Fruit fly (Drosophila melanogaster): ENCODE measurements around the gene Traf6.

Traf6 gene

DNA sequence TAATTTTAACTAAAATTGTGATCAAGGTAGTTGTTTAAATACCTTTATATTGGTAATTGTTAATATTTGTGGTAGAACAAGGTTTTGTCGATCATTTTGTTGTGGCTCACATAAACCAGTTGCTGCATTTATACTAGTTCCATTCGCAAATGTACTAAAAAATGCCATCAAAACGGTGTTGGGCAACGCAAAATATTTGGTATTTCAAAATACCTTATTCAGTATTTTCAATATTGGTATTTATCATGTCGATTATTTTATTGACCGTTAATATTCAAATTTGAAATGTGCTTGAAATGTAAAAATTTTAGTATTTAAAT lies 19.8 kb upstream of the Traf6 start, which contains the start of gene slpr:
Gene slpr (minus strand): TSS at position 156 of the 320 bp plus-strand sequence.
- TF ChIP-seq CG11398 (GFP tag; optimal IDR thresholded peaks at IDR 0.05) = no peak
- TF ChIP-seq CG7987 (GFP tag; optimal IDR thresholded peaks at IDR 0.05) = no peak
- no peak for TF ChIP-seq Max (GFP tag; optimal IDR thresholded peaks at IDR 0.05)
- TF ChIP-seq cwo (GFP tag; optimal IDR thresholded peaks at IDR 0.05) = no peak
- no peak for TF ChIP-seq unpg (GFP tag; optimal IDR thresholded peaks at IDR 0.05)
- TF ChIP-seq insv (GFP tag; optimal IDR thresholded peaks at IDR 0.05) = no peak
- TF ChIP-seq E2f2 (GFP tag; IDR thresholded peaks at IDR 0.05) = peak; percentile 41
- TF ChIP-seq vnd (GFP tag; IDR thresholded peaks at IDR 0.05; ENCODE audit: partially characterized antibody) = no peak
- TF ChIP-seq Ptx1 (GFP tag; IDR thresholded peaks at IDR 0.05) = no peak
- peak; percentile 28 for TF ChIP-seq CG12659 (GFP tag; optimal IDR thresholded peaks at IDR 0.05)
- no peak for TF ChIP-seq Xbp1 (GFP tag; optimal IDR thresholded peaks at IDR 0.05)
- no peak for TF ChIP-seq CG6654 (GFP tag; optimal IDR thresholded peaks at IDR 0.05)
- no peak for TF ChIP-seq eyg (GFP tag; optimal IDR thresholded peaks at IDR 0.05)
- TF ChIP-seq eve (GFP tag; optimal IDR thresholded peaks at IDR 0.05) = no peak
- TF ChIP-seq CG11696 (GFP tag; IDR thresholded peaks at IDR 0.05) = no peak
- no peak for TF ChIP-seq CG9932 (GFP tag; IDR thresholded peaks at IDR 0.05)
- peak; percentile 48 for TF ChIP-seq stwl (tag; optimal IDR thresholded peaks at IDR 0.05)
- no peak for TF ChIP-seq mirr (GFP tag; optimal IDR thresholded peaks at IDR 0.05)
- peak; percentile 91 for TF ChIP-seq Myb (GFP tag; optimal IDR thresholded peaks at IDR 0.05)
- TF ChIP-seq nmo (GFP tag; optimal IDR thresholded peaks at IDR 0.05) = peak; percentile 23
- TF ChIP-seq cato (GFP tag; optimal IDR thresholded peaks at IDR 0.05; ENCODE audit: borderline replicate concordance) = no peak
- TF ChIP-seq CG12299 (tag; optimal IDR thresholded peaks at IDR 0.05) = no peak
- TF ChIP-seq jigr1 (GFP tag; IDR thresholded peaks at IDR 0.05) = no peak
- TF ChIP-seq chinmo (GFP tag; IDR thresholded peaks at IDR 0.05; ENCODE audit: partially characterized antibody) = 0 out of 4 replicates have a peak, but pooled peaks have one; percentile 8
- TF ChIP-seq MESR4 (GFP tag; optimal IDR thresholded peaks at IDR 0.05) = peak; percentile 6
- no peak for TF ChIP-seq HmgZ (tag; optimal IDR thresholded peaks at IDR 0.05)
- TF ChIP-seq gcm (GFP tag; optimal IDR thresholded peaks at IDR 0.05) = no peak
- TF ChIP-seq CG15696 (tag; optimal IDR thresholded peaks at IDR 0.05) = no peak
- peak; percentile 22 for TF ChIP-seq Sin3A (optimal IDR thresholded peaks at IDR 0.05)
- no peak for TF ChIP-seq Atf3 (GFP tag; optimal IDR thresholded peaks at IDR 0.05)
- no peak for TF ChIP-seq D19A (tag; optimal IDR thresholded peaks at IDR 0.05)
- TF ChIP-seq CG11504 (tag; optimal IDR thresholded peaks at IDR 0.05) = no peak
- TF ChIP-seq pita (GFP tag; optimal IDR thresholded peaks at IDR 0.05) = no peak
- TF ChIP-seq CG1024 (GFP tag; IDR thresholded peaks at IDR 0.05) = no peak
- TF ChIP-seq grn (GFP tag; optimal IDR thresholded peaks at IDR 0.05) = no peak
- no peak for TF ChIP-seq Mrtf (GFP tag; IDR thresholded peaks at IDR 0.05)
- TF ChIP-seq CG9727 (GFP tag; optimal IDR thresholded peaks at IDR 0.05) = no peak
- no peak for TF ChIP-seq CG10462 (GFP tag; optimal IDR thresholded peaks at IDR 0.05)
- no peak for TF ChIP-seq CG4730 (GFP tag; IDR thresholded peaks at IDR 0.05)
- TF ChIP-seq CG2116 (GFP tag; optimal IDR thresholded peaks at IDR 0.05) = peak; percentile 57
- TF ChIP-seq zf30C (GFP tag; optimal IDR thresholded peaks at IDR 0.05) = no peak
- no peak for TF ChIP-seq Sox100B (GFP tag; optimal IDR thresholded peaks at IDR 0.05)
- TF ChIP-seq fru (optimal IDR thresholded peaks at IDR 0.05) = no peak
- TF ChIP-seq hbn (GFP tag; IDR thresholded peaks at IDR 0.05; ENCODE audit: partially characterized antibody) = no peak
- no peak for TF ChIP-seq ash1 (GFP tag; optimal IDR thresholded peaks at IDR 0.05)
- no peak for TF ChIP-seq usp (GFP tag; optimal IDR thresholded peaks at IDR 0.05)
- TF ChIP-seq amos (GFP tag; IDR thresholded peaks at IDR 0.05; ENCODE audit: partially characterized antibody) = no peak
- TF ChIP-seq CG12219 (GFP tag; optimal IDR thresholded peaks at IDR 0.05) = no peak
- no peak for TF ChIP-seq CG12236 (GFP tag; optimal IDR thresholded peaks at IDR 0.05)
- no peak for TF ChIP-seq Rx (GFP tag; IDR thresholded peaks at IDR 0.05)
- no peak for TF ChIP-seq grau (tag; optimal IDR thresholded peaks at IDR 0.05)
- no peak for TF ChIP-seq CG17328 (GFP tag; IDR thresholded peaks at IDR 0.05)
- TF ChIP-seq sug (tag; optimal IDR thresholded peaks at IDR 0.05) = no peak

All from whole organism, embryonic.